Worm (Caenorhabditis elegans) whole organism, L4 larva: ENCODE measurements around the gene fbxa-84.

Experiments
- F10B5.3 ChIP-seq: sonication (generic microtip); optimal IDR thresholded peaks from 2 replicates; lab custom pipeline; 2016; ENCODE audit warnings: mild to moderate bottlenecking, missing genetic modification characterization, missing compliant biosample characterization
- aly-2 ChIP-seq: sonication (generic microtip); optimal IDR thresholded peaks from 2 replicates; lab custom pipeline; 2018; ENCODE audit warnings: missing biosample characterization, missing genetic modification characterization
- ama-1 ChIP-seq: fragments of 150-350 bp; optimal IDR thresholded peaks from 2 replicates; lab custom pipeline; 2014; ENCODE audit warnings: inconsistent platforms, mixed read lengths
- attf-4 ChIP-seq: sonication (generic microtip); optimal IDR thresholded peaks from 3 replicates; lab custom pipeline; 2017; ENCODE audit warnings: missing biosample characterization, missing genetic modification characterization
- daf-19 ChIP-seq: fragments of 200-800 bp; sonication (Bioruptor generic); conservative IDR thresholded peaks from 2 replicates; pipeline ENCODE4 v1.3.6; 2022; ENCODE audit warnings: missing genetic modification characterization, missing compliant biosample characterization
- dve-1 ChIP-seq: sonication (generic microtip); optimal IDR thresholded peaks from 2 replicates; lab custom pipeline; 2017; ENCODE audit warnings: antibody characterized with exemption, mild to moderate bottlenecking, missing genetic modification characterization, missing compliant biosample characterization; ENCODE audit not compliant: insufficient read depth
- gei-8 ChIP-seq: fragments of 200-800 bp; sonication (Bioruptor generic); optimal IDR thresholded peaks from 2 replicates; lab custom pipeline; 2018; ENCODE audit warnings: mild to moderate bottlenecking, missing genetic modification characterization, missing compliant biosample characterization
- hlh-30 ChIP-seq: sonication (generic microtip); optimal IDR thresholded peaks from 2 replicates; lab custom pipeline; 2017; ENCODE audit warnings: antibody characterized with exemption, mild to moderate bottlenecking, missing genetic modification characterization, missing compliant biosample characterization; ENCODE audit not compliant: insufficient read depth
- mdl-1 ChIP-seq, 2 experiments: fragments of 150-350 bp in 1 of 2; sonication (generic microtip) in 1 of 2; optimal IDR thresholded peaks; 2 replicates each; lab custom pipeline; 2014 to 2017; ENCODE audit warnings: missing biosample characterization in 2 of 2, missing genetic modification characterization in 2 of 2
- mep-1 ChIP-seq: fragments of 150-350 bp; sonication (generic microtip); optimal IDR thresholded peaks from 3 replicates; lab custom pipeline; 2014; ENCODE audit warnings: missing biosample characterization, missing genetic modification characterization
- nhr-6 ChIP-seq: fragments of 150-350 bp; optimal IDR thresholded peaks from 2 replicates; lab custom pipeline; 2014; ENCODE audit warnings: missing biosample characterization, missing genetic modification characterization
- skn-1 ChIP-seq: fragments of 150-350 bp; optimal IDR thresholded peaks from 2 replicates; lab custom pipeline; 2014; ENCODE audit warnings: missing biosample characterization, missing genetic modification characterization

ce11 chrV:15199768-15200167, 17.5 kb downstream of the fbxa-84 start, which contains the start of gene Y75B12B.10:
- TF ChIP-seq gei-8 (GFP tag; lab: Kevin White, UChicago) (no peak), nhr-6 (tag; lab: Kevin White, UChicago) (no peak), aly-2 (tag; lab: Kevin White, UChicago) (no peak), mep-1 (tag; lab: Kevin White, UChicago) (no peak), mdl-1 (tag; optimal IDR thresholded peaks at IDR 0.05; lab: Kevin White, UChicago) (no peak), ama-1 (no peak), dve-1 (tag; lab: Kevin White, UChicago) (no peak), hlh-30 (tag; lab: Kevin White, UChicago) (no peak), F10B5.3 (no peak), daf-19 (no peak), attf-4 (tag; lab: Kevin White, UChicago) (no peak), skn-1 (tag; lab: Kevin White, UChicago) (no peak)
